Worm (Caenorhabditis elegans): ENCODE data around the gene madd-2.
"Not testable (repeated sequence)": the region's sequence is repeated elsewhere in the genome, so short reads cannot be mapped to it uniquely, and the experiment has no call there.

madd-2 gene

ce11 chrV:1207589-1207988, 27.7 kb downstream of the madd-2 start, which contains the start of gene Y50D4A.1:
Y50D4A.1 (plus strand) TSS chrV:1207889.
- no peak for TF ChIP-seq pag-3 (tag; optimal IDR thresholded peaks at IDR 0.05; ENCODE audit: borderline replicate concordance)
- TF ChIP-seq unc-86 (tag; optimal IDR thresholded peaks at IDR 0.05) = no peak
- TF ChIP-seq ceh-9 (tag; optimal IDR thresholded peaks at IDR 0.05) = no peak
- TF ChIP-seq madf-2 (tag; optimal IDR thresholded peaks at IDR 0.05) = no peak
- no peak for TF ChIP-seq elt-2 (tag; optimal IDR thresholded peaks at IDR 0.05)

ce11 chrV:1206971-1207370, 28.3 kb downstream of the madd-2 start, which contains the start of gene Y50D4A.5:
Y50D4A.5 (plus strand) TSS chrV:1207307.
- TF ChIP-seq unc-42 (tag; optimal IDR thresholded peaks at IDR 0.05) = peak; percentile 78
- peak; percentile 18 for TF ChIP-seq ceh-14 (tag; optimal IDR thresholded peaks at IDR 0.05)
- TF ChIP-seq ceh-18 (tag; optimal IDR thresholded peaks at IDR 0.05) = no peak

DNA sequence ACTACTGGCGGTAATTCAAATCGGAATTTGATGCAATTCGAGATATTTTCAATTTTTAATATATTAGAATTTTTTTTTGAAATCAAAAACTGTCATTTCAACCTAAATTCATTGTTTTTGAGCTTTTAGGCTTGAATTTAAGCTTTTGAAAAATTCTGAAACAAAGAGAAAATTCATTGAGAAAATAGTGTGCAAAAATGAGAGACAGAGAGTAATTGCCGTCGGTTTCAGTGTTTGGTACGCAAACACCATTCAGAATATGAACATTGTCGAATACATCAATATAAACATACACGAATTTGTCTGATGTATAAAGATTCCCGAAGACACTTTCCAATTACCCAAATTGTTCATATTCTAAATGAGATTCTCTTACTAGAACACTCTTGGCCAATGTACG, 33.5 kb downstream of the madd-2 start:
- TF ChIP-seq npax-4 (tag; optimal IDR thresholded peaks at IDR 0.05) = no peak
- TF ChIP-seq hlh-13 (GFP tag; optimal IDR thresholded peaks at IDR 0.05) = no peak
- no peak for TF ChIP-seq nhr-11 (tag; optimal IDR thresholded peaks at IDR 0.05)
- TF ChIP-seq ceh-14 (tag; optimal IDR thresholded peaks at IDR 0.05) = no peak
- no peak for TF ChIP-seq pros-1 (tag; optimal IDR thresholded peaks at IDR 0.05)
- no peak for TF ChIP-seq ama-1 (optimal IDR thresholded peaks at IDR 0.05)
- TF ChIP-seq fkh-10 (GFP tag; optimal IDR thresholded peaks at IDR 0.05) = no peak
- no peak for TF ChIP-seq nfya-1 (tag; optimal IDR thresholded peaks at IDR 0.05)
- no peak for TF ChIP-seq ceh-19 (GFP tag; optimal IDR thresholded peaks at IDR 0.05)
- no peak for TF ChIP-seq C38D4.7 (GFP tag; optimal IDR thresholded peaks at IDR 0.05)
- TF ChIP-seq lim-6 (tag; optimal IDR thresholded peaks at IDR 0.05) = no peak
- no peak for TF ChIP-seq K02D7.2 (tag; optimal IDR thresholded peaks at IDR 0.05)
- no peak for TF ChIP-seq zip-5 (tag; optimal IDR thresholded peaks at IDR 0.05)

- TF ChIP-seq pha-4 (tag; optimal IDR thresholded peaks at IDR 0.05) = no peak
- no peak for TF ChIP-seq npax-4 (tag; optimal IDR thresholded peaks at IDR 0.05)
- TF ChIP-seq gmeb-2 (tag; optimal IDR thresholded peaks at IDR 0.05) = no peak
- no peak for TF ChIP-seq ets-4 (tag; optimal IDR thresholded peaks at IDR 0.05)
- TF ChIP-seq nfya-1 (tag; optimal IDR thresholded peaks at IDR 0.05) = no peak
Measured at ce11 chrV:1199219-1199889, 35.9 kb downstream of the madd-2 start, which contains the start of gene Y50D4A.6. Y50D4A.6 (minus strand) TSS chrV:1199269.

DNA sequence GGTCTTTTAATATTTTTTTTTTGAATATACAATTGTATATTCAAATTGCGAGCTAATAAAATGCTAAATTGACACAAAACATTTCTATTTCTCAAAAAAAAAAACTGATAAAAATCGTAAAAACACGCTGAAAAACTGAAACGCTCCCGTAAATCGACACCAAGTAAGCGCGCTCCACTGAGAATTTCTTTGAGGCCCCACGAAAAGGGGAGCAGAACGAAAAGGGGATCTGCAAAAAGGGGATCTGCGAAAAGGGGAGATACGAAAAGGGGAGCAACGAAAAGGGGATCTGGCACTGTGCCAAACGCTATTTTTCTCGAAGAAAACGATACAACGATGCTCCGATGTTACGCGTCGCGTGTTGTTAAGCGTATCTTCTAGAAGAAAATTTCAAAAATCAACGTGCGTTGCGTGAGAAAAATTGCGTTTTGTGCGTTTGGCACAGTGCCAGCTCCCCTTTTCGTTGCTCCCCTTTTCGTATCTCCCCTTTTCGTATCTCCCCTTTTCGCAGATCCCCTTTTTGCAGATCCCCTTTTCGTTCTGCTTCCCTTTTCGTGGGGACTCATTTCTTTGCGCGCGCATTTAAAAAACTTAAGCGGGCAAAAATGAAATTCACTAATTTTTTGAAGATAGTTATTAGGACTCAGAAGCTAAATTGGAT, 38.1 kb downstream of the madd-2 start:
- TF ChIP-seq tbx-2 (tag; optimal IDR thresholded peaks at IDR 0.05) = peak; percentile 86
- TF ChIP-seq ahr-1 (tag; optimal IDR thresholded peaks at IDR 0.05) = peak; percentile 19
- TF ChIP-seq ceh-19 (GFP tag; optimal IDR thresholded peaks at IDR 0.05) = peak; percentile 30
- TF ChIP-seq fax-1 (tag; optimal IDR thresholded peaks at IDR 0.05) = peak; percentile 86
- TF ChIP-seq zip-5 (tag; optimal IDR thresholded peaks at IDR 0.05) = peak; percentile 63
- peak; percentile 29 for TF ChIP-seq ceh-6 (GFP tag; optimal IDR thresholded peaks at IDR 0.05)
- TF ChIP-seq C08G9.2 (tag; optimal IDR thresholded peaks at IDR 0.05) = peak; percentile 93
- TF ChIP-seq ets-4 (tag; optimal IDR thresholded peaks at IDR 0.05) = peak; percentile 86
- TF ChIP-seq mec-3 (tag; optimal IDR thresholded peaks at IDR 0.05; ENCODE audit: borderline replicate concordance) = peak; percentile 86
- TF ChIP-seq gmeb-2 (tag; optimal IDR thresholded peaks at IDR 0.05) = peak; percentile 33
- peak; percentile 84 for TF ChIP-seq lim-6 (tag; optimal IDR thresholded peaks at IDR 0.05)
- peak; percentile 99 for TF ChIP-seq ceh-31 (tag; optimal IDR thresholded peaks at IDR 0.05)
- TF ChIP-seq hlh-6 (tag; optimal IDR thresholded peaks at IDR 0.05) = peak; percentile 68
- peak; percentile 62 for TF ChIP-seq hlh-8 (tag; optimal IDR thresholded peaks at IDR 0.05)
- peak; percentile 59 for TF ChIP-seq unc-3 (GFP tag; conservative IDR thresholded peaks at IDR 0.05)
- TF ChIP-seq unc-3 (tag; optimal IDR thresholded peaks at IDR 0.05) = not testable (repeated sequence)
- TF ChIP-seq ref-2 (tag; optimal IDR thresholded peaks at IDR 0.05) = peak; percentile 89
- peak; percentile 84 for TF ChIP-seq rnt-1 (tag; optimal IDR thresholded peaks at IDR 0.05)
- peak; percentile 65 for TF ChIP-seq syd-9 (tag; optimal IDR thresholded peaks at IDR 0.05)
- peak; percentile 81 for TF ChIP-seq tbx-7 (tag; optimal IDR thresholded peaks at IDR 0.05)
- TF ChIP-seq ceh-2 (tag; optimal IDR thresholded peaks at IDR 0.05) = peak; percentile 85
- peak; percentile 67 for TF ChIP-seq ceh-18 (tag; optimal IDR thresholded peaks at IDR 0.05)
- peak; percentile 83 for TF ChIP-seq dmd-4 (tag; optimal IDR thresholded peaks at IDR 0.05; ENCODE audit: borderline replicate concordance)
- TF ChIP-seq ceh-34 (tag; optimal IDR thresholded peaks at IDR 0.05) = peak; percentile 83
- TF ChIP-seq elt-2 (tag; optimal IDR thresholded peaks at IDR 0.05) = peak; percentile 29
- peak; percentile 64 for TF ChIP-seq unc-42 (tag; optimal IDR thresholded peaks at IDR 0.05)
- peak; percentile 36 for TF ChIP-seq unc-86 (tag; optimal IDR thresholded peaks at IDR 0.05)
- peak; percentile 81 for TF ChIP-seq F13H6.1 (tag; optimal IDR thresholded peaks at IDR 0.05)
- peak; percentile 80 for TF ChIP-seq pag-3 (tag; optimal IDR thresholded peaks at IDR 0.05; ENCODE audit: borderline replicate concordance)
